Fruit fly (Drosophila melanogaster) whole organism, wandering third instar larva: Measurements from ENCODE around the gene CG15482.

ENCODE experiments used
- CG9705 ChIP-seq: fragments of 200-800 bp; sonication (Bioruptor generic); optimal IDR thresholded peaks from 2 replicates; lab custom pipeline; 2018; ENCODE audit warnings: missing biosample characterization, mild to moderate bottlenecking, missing genetic modification characterization
- GATAd ChIP-seq: sonication (Bioruptor generic); optimal IDR thresholded peaks from 2 replicates; lab custom pipeline; 2016; ENCODE audit warnings: missing biosample characterization, missing genetic modification characterization
- HLH106 ChIP-seq: fragments of 200-800 bp; optimal IDR thresholded peaks from 3 replicates; lab custom pipeline; 2019; ENCODE audit warnings: missing biosample characterization, mild to moderate bottlenecking, missing genetic modification characterization, moderate library complexity
- Hr78 ChIP-seq: fragments of >200 bp; optimal IDR thresholded peaks from 2 replicates; lab custom pipeline; 2017; ENCODE audit warnings: missing biosample characterization, missing genetic modification characterization
- Jra ChIP-seq: sonication (Bioruptor generic); optimal IDR thresholded peaks from 2 replicates; lab custom pipeline; 2016; ENCODE audit warnings: missing biosample characterization, missing genetic modification characterization
- N ChIP-seq: fragments of >200 bp; optimal IDR thresholded peaks from 2 replicates; lab custom pipeline; 2018; ENCODE audit warnings: missing biosample characterization, missing external identifiers, missing genetic modification characterization
- Sp1 ChIP-seq: fragments of 200-800 bp; sonication (Bioruptor generic); optimal IDR thresholded peaks from 3 replicates; lab custom pipeline; 2019; ENCODE audit warnings: missing biosample characterization, mild to moderate bottlenecking, missing genetic modification characterization, moderate library complexity
- brk ChIP-seq: fragments of 200-800 bp; sonication (Bioruptor generic); optimal IDR thresholded peaks from 2 replicates; lab custom pipeline; 2016; ENCODE audit warnings: missing biosample characterization, mild to moderate bottlenecking, missing genetic modification characterization
- fru ChIP-seq: fragments of 200-800 bp; sonication (Bioruptor generic); optimal IDR thresholded peaks from 3 replicates; lab custom pipeline; 2016; ENCODE audit warnings: missing biosample characterization, mild to moderate bottlenecking, missing genetic modification characterization
- h ChIP-seq: fragments of 200-800 bp; sonication (Bioruptor generic); optimal IDR thresholded peaks from 3 replicates; lab custom pipeline; 2016; ENCODE audit warnings: missing biosample characterization, mild to moderate bottlenecking, missing genetic modification characterization
- pan ChIP-seq: fragments of >200 bp; optimal IDR thresholded peaks from 2 replicates; lab custom pipeline; 2017
- tai ChIP-seq: sonication (Bioruptor generic); optimal IDR thresholded peaks from 2 replicates; lab custom pipeline; 2016; ENCODE audit warnings: missing biosample characterization, missing genetic modification characterization
- usp ChIP-seq: fragments of >200 bp; optimal IDR thresholded peaks from 2 replicates; lab custom pipeline; 2017; ENCODE audit warnings: missing biosample characterization, missing genetic modification characterization

DNA sequence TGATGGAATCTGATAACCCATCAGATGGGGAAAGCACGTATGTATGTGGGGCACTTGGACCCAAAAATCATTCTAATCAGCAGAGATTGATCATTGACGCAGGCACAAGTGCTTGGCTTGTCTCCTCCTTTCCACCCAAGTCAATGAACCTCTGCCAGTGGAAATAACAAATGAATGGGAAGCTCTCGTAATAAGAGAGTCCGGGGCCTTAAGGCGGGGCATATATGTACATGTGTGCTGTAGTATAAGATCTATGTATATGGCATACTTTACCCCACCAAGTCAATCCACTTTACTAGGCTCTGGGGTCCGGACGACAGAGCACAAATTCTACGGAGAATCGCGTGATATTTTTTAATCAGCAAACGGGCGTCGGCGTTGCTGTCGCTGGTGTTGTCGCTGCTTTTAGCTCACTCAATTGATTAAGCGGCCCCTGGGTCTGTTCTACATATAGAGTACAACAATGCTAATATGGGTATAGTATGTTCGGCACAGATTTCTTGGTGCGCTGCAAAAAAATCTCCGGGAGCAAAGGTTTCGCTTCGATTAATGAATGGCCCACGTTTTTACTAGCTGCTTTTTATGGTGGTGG, 5.4 kb downstream of the CG15482 start:
- TF ChIP-seq h (GFP tag; lab: Kevin White, UChicago): peak; percentile 42
- no peak for TF ChIP-seq fru
- no peak for TF ChIP-seq Jra (GFP tag; lab: Kevin White, UChicago)
- TF ChIP-seq tai: no peak
- no peak for TF ChIP-seq Sp1
- TF ChIP-seq HLH106 (tag; lab: Kevin White, UChicago): no peak
- TF ChIP-seq Hr78: no peak
- no peak for TF ChIP-seq usp (GFP tag; lab: Kevin White, UChicago)
- no peak for TF ChIP-seq pan (lab: Kevin White, UChicago)
- TF ChIP-seq GATAd (GFP tag; lab: Kevin White, UChicago): no peak
- no peak for TF ChIP-seq CG9705 (GFP tag; lab: Kevin White, UChicago)
- TF ChIP-seq brk (GFP tag; lab: Kevin White, UChicago): no peak
- no peak for TF ChIP-seq N (GFP tag; lab: Kevin White, UChicago)
